Fruit fly (Drosophila melanogaster) whole organism, wandering third instar larva: Measurements from ENCODE around the gene mdu.
A peak's percentile ranks its signal among the peaks of the same experiment; 100 is the strongest.

ENCODE experiments used
- Abd-B ChIP-seq: fragments of >200 bp; optimal IDR thresholded peaks from 2 replicates; lab custom pipeline; 2017; ENCODE audit warnings: missing biosample characterization, missing genetic modification characterization
- CG32264 ChIP-seq: fragments of 200-800 bp; sonication (Bioruptor generic); optimal IDR thresholded peaks from 2 replicates; lab custom pipeline; 2016; ENCODE audit warnings: missing biosample characterization, missing genetic modification characterization
- CG9705 ChIP-seq: fragments of 200-800 bp; sonication (Bioruptor generic); optimal IDR thresholded peaks from 2 replicates; lab custom pipeline; 2018; ENCODE audit warnings: missing biosample characterization, mild to moderate bottlenecking, missing genetic modification characterization
- Dfd ChIP-seq: fragments of >200 bp; optimal IDR thresholded peaks from 2 replicates; lab custom pipeline; 2017; ENCODE audit warnings: missing biosample characterization, missing genetic modification characterization
- GATAd ChIP-seq: sonication (Bioruptor generic); optimal IDR thresholded peaks from 2 replicates; lab custom pipeline; 2016; ENCODE audit warnings: missing biosample characterization, missing genetic modification characterization
- HLH106 ChIP-seq: fragments of 200-800 bp; optimal IDR thresholded peaks from 3 replicates; lab custom pipeline; 2019; ENCODE audit warnings: missing biosample characterization, mild to moderate bottlenecking, missing genetic modification characterization, moderate library complexity
- Hnf4 ChIP-seq: fragments of 200-800 bp; sonication (Bioruptor generic); optimal IDR thresholded peaks from 2 replicates; lab custom pipeline; 2016; ENCODE audit warnings: missing biosample characterization, mild to moderate bottlenecking, missing genetic modification characterization
- Hr83 ChIP-seq: fragments of 200-300 bp; sonication (Bioruptor generic); optimal IDR thresholded peaks from 2 replicates; lab custom pipeline; 2016; ENCODE audit warnings: missing biosample characterization, mild to moderate bottlenecking, missing genetic modification characterization, moderate library complexity; ENCODE audit not compliant: poor library complexity, severe bottlenecking
- Jra ChIP-seq: sonication (Bioruptor generic); optimal IDR thresholded peaks from 2 replicates; lab custom pipeline; 2016; ENCODE audit warnings: missing biosample characterization, missing genetic modification characterization
- Mio ChIP-seq: sonication (Bioruptor generic); optimal IDR thresholded peaks from 2 replicates; lab custom pipeline; 2016; ENCODE audit warnings: missing biosample characterization, missing genetic modification characterization
- Myc ChIP-seq: fragments of >200 bp; optimal IDR thresholded peaks from 2 replicates; lab custom pipeline; 2017
- N ChIP-seq: fragments of >200 bp; optimal IDR thresholded peaks from 2 replicates; lab custom pipeline; 2018; ENCODE audit warnings: missing biosample characterization, missing external identifiers, missing genetic modification characterization
- OdsH ChIP-seq: fragments of 200-800 bp; sonication (Bioruptor generic); optimal IDR thresholded peaks from 2 replicates; lab custom pipeline; 2016; ENCODE audit warnings: missing biosample characterization, mild to moderate bottlenecking, missing genetic modification characterization
- Rel ChIP-seq, 2 experiments: fragments of 200-800 bp; sonication (Bioruptor generic) in 1 of 2; optimal IDR thresholded peaks; 2 replicates in 1 of 2; 3 replicates in 1 of 2; lab custom pipeline; 2016 to 2019; ENCODE audit warnings: mild to moderate bottlenecking in 2 of 2, missing biosample characterization in 2 of 2, missing genetic modification characterization in 2 of 2, moderate library complexity in 1 of 2
- Sp1 ChIP-seq: fragments of 200-800 bp; sonication (Bioruptor generic); optimal IDR thresholded peaks from 3 replicates; lab custom pipeline; 2019; ENCODE audit warnings: missing biosample characterization, mild to moderate bottlenecking, missing genetic modification characterization, moderate library complexity
- Vsx2 ChIP-seq: fragments of 200-300, 225-300 bp; sonication (Bioruptor generic); optimal IDR thresholded peaks from 2 replicates; lab custom pipeline; 2018; ENCODE audit warnings: missing biosample characterization, missing genetic modification characterization; ENCODE audit not compliant: partially characterized antibody
- br ChIP-seq: fragments of 200-800 bp; sonication (Bioruptor generic); optimal IDR thresholded peaks from 2 replicates; lab custom pipeline; 2016; ENCODE audit warnings: missing biosample characterization, missing genetic modification characterization
- brk ChIP-seq: fragments of 200-800 bp; sonication (Bioruptor generic); optimal IDR thresholded peaks from 2 replicates; lab custom pipeline; 2016; ENCODE audit warnings: missing biosample characterization, mild to moderate bottlenecking, missing genetic modification characterization
- dl ChIP-seq, 2 experiments: fragments of 175-275, 200-275 bp in 1 of 2; fragments of 200-275 bp in 1 of 2; sonication (Bioruptor generic); optimal IDR thresholded peaks; lab custom pipeline; 2018; ENCODE audit warnings: mild to moderate bottlenecking in 2 of 2, missing biosample characterization in 2 of 2, missing genetic modification characterization in 2 of 2, moderate library complexity in 2 of 2; ENCODE audit not compliant: partially characterized antibody in 2 of 2, insufficient read depth in 1 of 2
- dmrt93B ChIP-seq: fragments of 200-800 bp; sonication (Bioruptor generic); optimal IDR thresholded peaks from 2 replicates; lab custom pipeline; 2018; ENCODE audit warnings: missing biosample characterization, mild to moderate bottlenecking, missing genetic modification characterization
- dsf ChIP-seq: sonication (Bioruptor generic); optimal IDR thresholded peaks from 2 replicates; lab custom pipeline; 2016; ENCODE audit warnings: missing biosample characterization, missing genetic modification characterization, borderline replicate concordance
- ey ChIP-seq: fragments of 200-800 bp; sonication (Bioruptor generic); optimal IDR thresholded peaks from 2 replicates; lab custom pipeline; 2016; ENCODE audit warnings: missing biosample characterization, missing genetic modification characterization
- foxo ChIP-seq, 2 experiments: fragments of 200-800 bp; sonication (Bioruptor generic); optimal IDR thresholded peaks; 2 replicates in 1 of 2; 3 replicates in 1 of 2; lab custom pipeline; 2016 to 2017; ENCODE audit warnings: missing biosample characterization in 2 of 2, missing genetic modification characterization in 2 of 2
- fru ChIP-seq: fragments of 200-800 bp; sonication (Bioruptor generic); optimal IDR thresholded peaks from 3 replicates; lab custom pipeline; 2016; ENCODE audit warnings: missing biosample characterization, mild to moderate bottlenecking, missing genetic modification characterization
- h ChIP-seq: fragments of 200-800 bp; sonication (Bioruptor generic); optimal IDR thresholded peaks from 3 replicates; lab custom pipeline; 2016; ENCODE audit warnings: missing biosample characterization, mild to moderate bottlenecking, missing genetic modification characterization
- jim ChIP-seq: fragments of 175-275, 200-325 bp; sonication (Bioruptor generic); optimal IDR thresholded peaks from 2 replicates; lab custom pipeline; 2016; ENCODE audit warnings: missing biosample characterization, mild to moderate bottlenecking, missing genetic modification characterization
- lola ChIP-seq: fragments of >200 bp; optimal IDR thresholded peaks from 2 replicates; lab custom pipeline; 2017; ENCODE audit warnings: missing biosample characterization, missing genetic modification characterization
- psq ChIP-seq: fragments of 200-800 bp; sonication (Bioruptor generic); optimal IDR thresholded peaks from 3 replicates; lab custom pipeline; 2017; ENCODE audit warnings: missing biosample characterization, mild to moderate bottlenecking, missing genetic modification characterization, moderate library complexity
- rgr ChIP-seq: fragments of 200-800 bp; sonication (Bioruptor generic); optimal IDR thresholded peaks from 3 replicates; lab custom pipeline; 2016; ENCODE audit warnings: missing biosample characterization, mild to moderate bottlenecking, missing genetic modification characterization
- sage ChIP-seq: fragments of 200-800 bp; sonication (Bioruptor generic); optimal IDR thresholded peaks from 2 replicates; lab custom pipeline; 2016; ENCODE audit warnings: missing biosample characterization, mild to moderate bottlenecking, missing genetic modification characterization
- sv ChIP-seq: fragments of 200-800 bp; sonication (Bioruptor generic); optimal IDR thresholded peaks from 3 replicates; lab custom pipeline; 2016; ENCODE audit warnings: missing biosample characterization, missing genetic modification characterization
- usp ChIP-seq: fragments of >200 bp; optimal IDR thresholded peaks from 2 replicates; lab custom pipeline; 2017; ENCODE audit warnings: missing biosample characterization, missing genetic modification characterization
- woc ChIP-seq: sonication (Bioruptor generic); optimal IDR thresholded peaks from 2 replicates; lab custom pipeline; 2016; ENCODE audit warnings: missing biosample characterization, mild to moderate bottlenecking, missing genetic modification characterization

Gene mdu

DNA sequence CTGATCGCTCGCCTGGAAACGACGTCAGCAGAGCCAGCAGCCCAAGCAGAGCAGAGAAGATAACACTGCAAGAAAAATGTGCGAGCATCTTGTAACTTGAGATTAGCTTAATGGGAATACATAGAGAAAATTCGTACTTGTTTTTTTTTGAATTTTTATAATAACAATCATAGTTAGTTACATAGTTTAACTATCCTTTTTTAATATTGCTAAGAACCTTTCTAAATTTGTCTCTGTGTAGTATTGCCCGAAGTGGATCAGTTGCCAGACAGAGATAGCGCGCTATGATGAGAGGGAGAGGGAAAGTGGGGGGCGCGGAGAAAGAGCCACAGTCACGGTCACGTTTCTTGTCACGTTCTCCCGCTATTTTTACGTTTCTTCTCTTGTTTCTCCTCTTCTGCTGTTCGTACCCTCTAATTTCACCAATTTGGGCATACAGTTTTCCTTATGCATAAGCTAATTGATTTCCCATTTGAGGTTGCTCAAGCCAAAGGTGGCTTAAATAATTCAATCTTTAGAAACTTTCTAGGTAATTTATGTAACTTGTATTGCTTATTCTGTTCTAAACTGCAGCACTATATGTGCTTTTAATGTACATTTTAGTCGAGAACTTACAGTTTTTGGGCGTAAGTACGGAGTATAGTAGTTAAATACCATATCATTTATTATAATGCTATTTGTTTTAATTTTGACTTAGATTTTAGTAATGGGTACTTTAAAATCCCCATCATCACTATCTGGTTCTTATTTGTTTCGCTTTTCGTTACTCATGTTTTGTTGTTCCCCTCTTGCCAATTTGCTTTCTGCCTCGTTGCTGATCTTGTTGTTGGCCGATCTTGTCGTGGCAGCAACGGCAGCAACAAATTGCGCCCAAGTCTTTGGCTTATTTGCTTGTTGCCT is 14.0 kb downstream of the mdu start (continued):
- TF ChIP-seq Hr83 (GFP tag; lab: Kevin White, UChicago) (no peak), dsf (GFP tag; lab: Kevin White, UChicago) (peak; percentile 58), woc (GFP tag; lab: Kevin White, UChicago) (peak; percentile 84), Sp1 (GFP tag; lab: Kevin White, UChicago) (peak; percentile 91)

DNA sequence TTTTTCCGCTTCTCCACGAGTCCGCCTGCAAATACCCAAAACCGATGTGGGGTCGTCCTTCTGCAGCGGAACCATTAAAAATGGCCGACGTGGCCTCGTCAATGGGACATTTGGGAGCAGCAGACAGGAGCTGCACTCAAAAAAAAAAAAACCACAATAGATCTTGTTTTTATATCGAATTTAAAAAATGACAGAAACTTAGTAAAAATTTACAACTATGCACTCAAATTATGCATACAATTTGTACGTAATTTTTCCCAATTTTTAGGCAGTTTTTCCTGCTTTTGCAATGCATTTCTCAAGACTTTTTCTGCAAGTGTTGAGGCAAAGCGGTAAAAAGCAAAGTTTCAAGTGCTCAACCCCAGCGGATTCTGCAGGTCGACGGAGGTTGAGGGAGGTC is 36.6 kb downstream of the mdu start:
- TF ChIP-seq OdsH (GFP tag; lab: Kevin White, UChicago) (no peak), br (peak; percentile 26), Hnf4 (GFP tag; lab: Kevin White, UChicago) (no peak), usp (GFP tag; lab: Kevin White, UChicago) (no peak), Dfd (no peak), ey (peak; percentile 36), foxo (GFP tag; optimal IDR thresholded peaks at IDR 0.05; lab: Kevin White, UChicago) (peak in 1 of 2 experiments; percentile 39), Abd-B (no peak), HLH106 (tag; lab: Kevin White, UChicago) (peak; percentile 32), psq (peak; percentile 6), Mio (GFP tag; lab: Kevin White, UChicago) (no peak), rgr (GFP tag; lab: Kevin White, UChicago) (peak; percentile 10), N (GFP tag; lab: Kevin White, UChicago) (no peak), Vsx2 (no peak), Sp1 (GFP tag; lab: Kevin White, UChicago) (peak; percentile 46), fru (GFP tag; lab: Kevin White, UChicago) (peak; percentile 51), dmrt93B (GFP tag; lab: Kevin White, UChicago) (peak; percentile 1), sv (GFP tag; lab: Kevin White, UChicago) (no peak), Myc (lab: Kevin White, UChicago) (no peak), lola (GFP tag; lab: Kevin White, UChicago) (no peak), CG9705 (GFP tag; lab: Kevin White, UChicago) (no peak), brk (no peak), h (GFP tag; lab: Kevin White, UChicago) (peak; percentile 23), Hr83 (GFP tag; lab: Kevin White, UChicago) (no peak), Jra (GFP tag; lab: Kevin White, UChicago) (no peak)
- TF ChIP-seq, all 38 proteins: peak for 10

DNA sequence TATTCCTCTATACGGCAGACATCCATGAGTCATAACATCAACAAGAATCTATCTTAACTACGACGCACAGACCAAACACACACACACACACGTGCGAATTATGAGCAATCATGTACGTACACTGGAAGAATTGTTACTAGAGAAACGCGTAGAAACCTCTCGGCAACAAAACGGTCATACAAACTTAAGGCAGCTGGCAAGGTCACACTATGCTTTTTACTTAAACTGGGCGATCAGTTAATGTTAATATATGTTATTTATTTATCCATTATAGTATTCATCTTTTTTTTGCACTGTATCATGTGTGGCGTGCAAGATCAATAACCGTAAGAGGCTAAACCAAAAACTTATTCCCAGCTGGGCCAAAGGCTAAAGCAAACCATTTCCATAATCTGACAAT is 42.2 kb downstream of the mdu start:
- TF ChIP-seq CG32264 (GFP tag; lab: Kevin White, UChicago): no peak
- no peak for TF ChIP-seq Vsx2
- TF ChIP-seq rgr (GFP tag; lab: Kevin White, UChicago): no peak
- no peak for TF ChIP-seq psq
- TF ChIP-seq dl (GFP tag; optimal IDR thresholded peaks at IDR 0.05; lab: Kevin White, UChicago; ENCODE audit: insufficient read depth in 1 of 2, partially characterized antibody in 2 of 2): no peak

DNA sequence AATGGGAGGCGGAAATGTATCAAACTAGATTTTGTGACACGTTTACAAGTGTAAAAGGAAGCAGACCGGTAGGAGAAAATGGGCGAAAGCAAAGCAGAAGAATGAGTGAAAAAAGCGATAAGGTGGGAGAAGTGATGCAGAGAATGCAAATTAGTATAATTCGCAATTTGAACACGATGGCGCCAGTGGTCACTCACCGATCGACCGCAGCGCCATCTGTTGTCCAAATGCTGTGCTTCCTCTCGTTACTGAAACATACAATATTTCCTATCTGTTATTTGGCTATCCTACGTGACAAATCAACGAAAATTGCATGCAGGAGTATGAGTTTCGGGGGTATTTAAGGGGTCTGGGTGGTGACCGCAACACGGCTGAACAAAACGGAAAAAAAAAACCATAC is 43.8 kb downstream of the mdu start:
- TF ChIP-seq woc (GFP tag; lab: Kevin White, UChicago) (no peak), ey (no peak), OdsH (GFP tag; lab: Kevin White, UChicago) (no peak), jim (no peak), fru (GFP tag; lab: Kevin White, UChicago) (no peak), Hnf4 (GFP tag; lab: Kevin White, UChicago) (no peak), Vsx2 (no peak), CG32264 (GFP tag; lab: Kevin White, UChicago) (no peak), sage (GFP tag; lab: Kevin White, UChicago) (no peak), Mio (GFP tag; lab: Kevin White, UChicago) (no peak), lola (GFP tag; lab: Kevin White, UChicago) (no peak), CG9705 (GFP tag; lab: Kevin White, UChicago) (no peak), GATAd (no peak), Rel (GFP tag; optimal IDR thresholded peaks at IDR 0.05; lab: Kevin White, UChicago) (no peak), Rel (tag; optimal IDR thresholded peaks at IDR 0.05; lab: Kevin White, UChicago) (no peak), dsf (GFP tag; lab: Kevin White, UChicago) (no peak), psq (no peak)
- TF ChIP-seq, all 38 proteins: peak for 0
